Fruit fly (Drosophila melanogaster) whole organism, embryonic: Measurements from ENCODE around the gene haf.

ENCODE experiments used
- Bdp1 ChIP-seq: fragments of 200-800 bp; sonication (Bioruptor generic); optimal IDR thresholded peaks from 3 replicates; lab custom pipeline; 2016; ENCODE audit warnings: missing biosample characterization, missing genetic modification characterization
- Bgb ChIP-seq: fragments of 200-800 bp; sonication (Bioruptor generic); IDR thresholded peaks from 2 replicates; pipeline ENCODE4 v1.3.6; 2022; ENCODE audit warnings: missing biosample characterization, missing genetic modification characterization; ENCODE audit not compliant: partially characterized antibody
- BtbVII ChIP-seq: fragments of 200-800 bp; sonication (Bioruptor generic); optimal IDR thresholded peaks from 3 replicates; lab custom pipeline; 2017; ENCODE audit warnings: missing biosample characterization, mild to moderate bottlenecking, missing genetic modification characterization
- CG10979 ChIP-seq: fragments of 200-800 bp; sonication (Bioruptor generic); optimal IDR thresholded peaks from 2 replicates; lab custom pipeline; 2018; ENCODE audit warnings: missing biosample characterization, mild to moderate bottlenecking, missing genetic modification characterization, moderate library complexity
- CG11695 ChIP-seq: fragments of 200-800 bp; sonication (Bioruptor generic); IDR thresholded peaks from 3 replicates; pipeline ENCODE4 v1.3.6; 2022; ENCODE audit warnings: missing biosample characterization, missing genetic modification characterization
- CG15073 ChIP-seq: fragments of 200-800 bp; sonication (Bioruptor generic); optimal IDR thresholded peaks from 2 replicates; lab custom pipeline; 2016; ENCODE audit warnings: missing biosample characterization, missing genetic modification characterization
- CG15696 ChIP-seq: fragments of 200-800 bp; sonication (Bioruptor generic); optimal IDR thresholded peaks from 2 replicates; lab custom pipeline; 2019; ENCODE audit warnings: missing biosample characterization, mild to moderate bottlenecking, missing genetic modification characterization, moderate library complexity
- CG16779 ChIP-seq: fragments of 200-800 bp; sonication (Bioruptor generic); IDR thresholded peaks from 2 replicates; pipeline ENCODE4 v1.3.6; 2022; ENCODE audit warnings: missing biosample characterization, missing genetic modification characterization
- CG16813 ChIP-seq: fragments of 200-800 bp; sonication (Bioruptor generic); IDR thresholded peaks from 3 replicates; pipeline ENCODE4 v1.3.6; 2022; ENCODE audit warnings: missing biosample characterization, missing genetic modification characterization; ENCODE audit not compliant: partially characterized antibody
- CG17361 ChIP-seq: fragments of 200-800 bp; sonication (Bioruptor generic); IDR thresholded peaks from 3 replicates; pipeline ENCODE4 v1.3.6; 2022; ENCODE audit warnings: missing biosample characterization, missing genetic modification characterization
- CG18476 ChIP-seq: fragments of 200-800 bp; sonication (Bioruptor generic); optimal IDR thresholded peaks from 2 replicates; lab custom pipeline; 2016; ENCODE audit warnings: missing biosample characterization, mild to moderate bottlenecking, missing genetic modification characterization
- CG30431 ChIP-seq: fragments of 200-800 bp; sonication (Bioruptor generic); optimal IDR thresholded peaks from 2 replicates; lab custom pipeline; 2017; ENCODE audit warnings: missing biosample characterization, missing genetic modification characterization
- CG31224 ChIP-seq: fragments of 200-800 bp; sonication (Bioruptor generic); IDR thresholded peaks from 2 replicates; pipeline ENCODE4 v1.3.6; 2022; ENCODE audit warnings: missing biosample characterization, missing genetic modification characterization
- CG3847 ChIP-seq: fragments of 200-800 bp; sonication (Bioruptor generic); IDR thresholded peaks from 2 replicates; pipeline ENCODE4 v1.3.6; 2022; ENCODE audit warnings: missing biosample characterization, missing genetic modification characterization
- CG4617 ChIP-seq: fragments of 200-800 bp; sonication (Bioruptor generic); optimal IDR thresholded peaks from 3 replicates; lab custom pipeline; 2016; ENCODE audit warnings: missing biosample characterization, missing genetic modification characterization, borderline replicate concordance
- CG6683 ChIP-seq: fragments of 200-800 bp; sonication (Bioruptor generic); optimal IDR thresholded peaks from 2 replicates; lab custom pipeline; 2017; ENCODE audit warnings: missing biosample characterization, mild to moderate bottlenecking, missing genetic modification characterization, missing genetic modification reagents
- CG7372 ChIP-seq: fragments of 200-800 bp; sonication (Bioruptor generic); IDR thresholded peaks from 2 replicates; pipeline ENCODE4 v1.3.6; 2022; ENCODE audit warnings: missing biosample characterization, missing genetic modification characterization
- CG7839 ChIP-seq: fragments of 200-800 bp; sonication (Bioruptor generic); optimal IDR thresholded peaks from 3 replicates; lab custom pipeline; 2018; ENCODE audit warnings: missing biosample characterization, mild to moderate bottlenecking, missing genetic modification characterization, moderate library complexity
- CG7928 ChIP-seq: fragments of 200-800 bp; sonication (Bioruptor generic); optimal IDR thresholded peaks from 2 replicates; lab custom pipeline; 2017; ENCODE audit warnings: missing biosample characterization, mild to moderate bottlenecking, missing genetic modification characterization
- GATAe ChIP-seq: fragments of 200-800 bp; sonication (Bioruptor generic); conservative IDR thresholded peaks from 2 replicates; pipeline ENCODE4 v1.3.6; 2022; ENCODE audit warnings: missing biosample characterization, missing genetic modification characterization
- NfI ChIP-seq: fragments of 200-800 bp; sonication (Bioruptor generic); optimal IDR thresholded peaks from 3 replicates; lab custom pipeline; 2018; ENCODE audit warnings: missing biosample characterization, mild to moderate bottlenecking, missing genetic modification characterization, moderate library complexity
- Optix ChIP-seq: fragments of 200-800 bp; sonication (Bioruptor generic); IDR thresholded peaks from 3 replicates; pipeline ENCODE4 v1.3.6; 2022; ENCODE audit warnings: missing biosample characterization, missing genetic modification characterization
- Sox100B ChIP-seq: fragments of 200-800 bp; sonication (Bioruptor generic); optimal IDR thresholded peaks from 3 replicates; lab custom pipeline; 2018; ENCODE audit warnings: missing biosample characterization, mild to moderate bottlenecking, missing genetic modification characterization
- Taf1 ChIP-seq: fragments of 200-800 bp; sonication (Bioruptor generic); IDR thresholded peaks from 2 replicates; pipeline ENCODE4 v1.3.6; 2022; ENCODE audit warnings: missing biosample characterization, missing genetic modification characterization
- bbx ChIP-seq: fragments of 200-800 bp; sonication (Bioruptor generic); IDR thresholded peaks from 2 replicates; pipeline ENCODE4 v1.3.6; 2022; ENCODE audit warnings: missing biosample characterization, missing genetic modification characterization; ENCODE audit not compliant: partially characterized antibody
- br ChIP-seq: fragments of >200 bp; optimal IDR thresholded peaks from 2 replicates; lab custom pipeline; 2017
- chm ChIP-seq: fragments of 200-800 bp; sonication (Bioruptor generic); IDR thresholded peaks from 2 replicates; pipeline ENCODE4 v1.3.6; 2022; ENCODE audit warnings: missing biosample characterization, missing genetic modification characterization
- ci ChIP-seq: fragments of 200-800 bp; sonication (Bioruptor generic); IDR thresholded peaks from 3 replicates; pipeline ENCODE4 v1.3.6; 2022; ENCODE audit warnings: missing biosample characterization, missing genetic modification characterization
- eyg ChIP-seq: fragments of 200-800 bp; sonication (Bioruptor generic); optimal IDR thresholded peaks from 3 replicates; lab custom pipeline; 2016; ENCODE audit warnings: missing biosample characterization, missing genetic modification characterization
- fd3F ChIP-seq: fragments of 200-800 bp; sonication (Bioruptor generic); optimal IDR thresholded peaks from 2 replicates; lab custom pipeline; 2018; ENCODE audit warnings: missing biosample characterization, mild to moderate bottlenecking, missing genetic modification characterization, moderate library complexity
- fu2 ChIP-seq: fragments of 200-800 bp; sonication (Bioruptor generic); optimal IDR thresholded peaks from 2 replicates; lab custom pipeline; 2016; ENCODE audit warnings: missing biosample characterization, missing genetic modification characterization
- gfzf ChIP-seq: fragments of 200-800 bp; sonication (Bioruptor generic); optimal IDR thresholded peaks from 2 replicates; lab custom pipeline; 2016; ENCODE audit warnings: missing biosample characterization, mild to moderate bottlenecking, missing genetic modification characterization, moderate library complexity
- h ChIP-seq: fragments of >200 bp; optimal IDR thresholded peaks from 2 replicates; lab custom pipeline; 2017
- jumu ChIP-seq: fragments of 200-800 bp; sonication (Bioruptor generic); optimal IDR thresholded peaks from 3 replicates; lab custom pipeline; 2016; ENCODE audit warnings: missing biosample characterization, missing genetic modification characterization
- kah ChIP-seq: fragments of 200-800 bp; sonication (Bioruptor generic); optimal IDR thresholded peaks from 2 replicates; lab custom pipeline; 2018; ENCODE audit warnings: missing biosample characterization, mild to moderate bottlenecking, missing genetic modification characterization
- lab ChIP-seq: fragments of 200-800 bp; sonication (Bioruptor generic); optimal IDR thresholded peaks from 3 replicates; lab custom pipeline; 2017; ENCODE audit warnings: missing biosample characterization, missing genetic modification characterization, mild to moderate bottlenecking, moderate library complexity, missing genetic modification reagents
- lilli ChIP-seq: fragments of 200-800 bp; sonication (Bioruptor generic); optimal IDR thresholded peaks from 3 replicates; lab custom pipeline; 2016; ENCODE audit warnings: missing biosample characterization, missing genetic modification characterization
- lola ChIP-seq, 3 experiments: fragments of >200 bp in 2 of 3; fragments of 200-800 bp in 1 of 3; sonication (Bioruptor generic) in 1 of 3; optimal IDR thresholded peaks; 2 replicates each; lab custom pipeline; 2017 to 2019; ENCODE audit warnings: missing biosample characterization in 3 of 3, missing genetic modification characterization in 3 of 3, mild to moderate bottlenecking in 1 of 3, moderate library complexity in 1 of 3
- mld ChIP-seq: fragments of 200-800 bp; sonication (Bioruptor generic); IDR thresholded peaks from 3 replicates; pipeline ENCODE4 v1.3.6; 2022; ENCODE audit warnings: missing biosample characterization, missing genetic modification characterization; ENCODE audit not compliant: partially characterized antibody
- pho ChIP-seq: fragments of 200-800 bp; sonication (Bioruptor generic); optimal IDR thresholded peaks from 2 replicates; lab custom pipeline; 2016; ENCODE audit warnings: missing biosample characterization, missing genetic modification characterization
- phol ChIP-seq: fragments of 200-800 bp; sonication (Bioruptor generic); optimal IDR thresholded peaks from 3 replicates; lab custom pipeline; 2018; ENCODE audit warnings: missing biosample characterization, mild to moderate bottlenecking, missing genetic modification characterization, moderate library complexity
- row ChIP-seq: fragments of 200-800 bp; sonication (Bioruptor generic); IDR thresholded peaks from 3 replicates; pipeline ENCODE4 v1.3.6; 2022; ENCODE audit warnings: missing biosample characterization, missing genetic modification characterization
- schlank ChIP-seq: fragments of 200-800 bp; sonication (Bioruptor generic); optimal IDR thresholded peaks from 2 replicates; lab custom pipeline; 2018; ENCODE audit warnings: missing biosample characterization, mild to moderate bottlenecking, missing genetic modification characterization
- sd ChIP-seq: fragments of 200-800 bp; sonication (Bioruptor generic); optimal IDR thresholded peaks from 3 replicates; lab custom pipeline; 2018; ENCODE audit warnings: missing biosample characterization, mild to moderate bottlenecking, missing genetic modification characterization, moderate library complexity
- sima ChIP-seq: fragments of 200-800 bp; sonication (Bioruptor generic); optimal IDR thresholded peaks from 2 replicates; lab custom pipeline; 2016; ENCODE audit warnings: missing biosample characterization, missing genetic modification characterization
- sqz ChIP-seq: fragments of 200-800 bp; sonication (Bioruptor generic); optimal IDR thresholded peaks from 3 replicates; lab custom pipeline; 2018; ENCODE audit warnings: missing biosample characterization, mild to moderate bottlenecking, missing genetic modification characterization
- sr ChIP-seq: fragments of 200-800 bp; sonication (Bioruptor generic); IDR thresholded peaks from 3 replicates; pipeline ENCODE4 v1.3.6; 2022; ENCODE audit warnings: missing biosample characterization, missing genetic modification characterization
- tin ChIP-seq: fragments of 200-800 bp; sonication (Bioruptor generic); optimal IDR thresholded peaks from 3 replicates; lab custom pipeline; 2016; ENCODE audit warnings: missing biosample characterization, missing genetic modification characterization
- tup ChIP-seq: fragments of 200-800 bp; sonication (Bioruptor generic); optimal IDR thresholded peaks from 2 replicates; lab custom pipeline; 2016; ENCODE audit warnings: missing biosample characterization, mild to moderate bottlenecking, missing genetic modification characterization, moderate library complexity
- usp ChIP-seq: fragments of >200 bp; optimal IDR thresholded peaks from 2 replicates; lab custom pipeline; 2017; ENCODE audit warnings: missing biosample characterization, missing genetic modification characterization
- zfh2 ChIP-seq: fragments of 200-800 bp; sonication (Bioruptor generic); optimal IDR thresholded peaks from 2 replicates; lab custom pipeline; 2016; ENCODE audit warnings: missing biosample characterization, missing genetic modification characterization

haf gene

dm6 chr2L:1590167-1590566 is 35.2 kb downstream of the haf start (continued):
- peak; percentile 67 for TF ChIP-seq fu2 (GFP tag; lab: Kevin White, UChicago)
- peak; percentile 63; the same call in 1 of the 3 replicates for TF ChIP-seq Optix
- TF ChIP-seq CG18476 (GFP tag; lab: Kevin White, UChicago) = peak; percentile 67
- no peak for TF ChIP-seq mld
- peak; percentile 91 for TF ChIP-seq lab (GFP tag; lab: Kevin White, UChicago)
- TF ChIP-seq NfI (GFP tag; lab: Kevin White, UChicago) = peak; percentile 74
- TF ChIP-seq sima = peak; percentile 9
- TF ChIP-seq bbx (GFP tag; lab: Robert Waterston, UW) = no peak
- peak; percentile 29 for TF ChIP-seq sqz (GFP tag; lab: Kevin White, UChicago)
- peak; percentile 43 for TF ChIP-seq sd
- TF ChIP-seq Sox100B = peak; percentile 62
- TF ChIP-seq tup = peak; percentile 48
- no peak for TF ChIP-seq CG15073 (GFP tag; lab: Kevin White, UChicago)
- peak; percentile 63 for TF ChIP-seq Taf1
- TF ChIP-seq CG16779 (GFP tag; lab: Robert Waterston, UW) = peak; percentile 59; the same call in 1 of the 2 replicates
- no peak for TF ChIP-seq usp (GFP tag; lab: Kevin White, UChicago)
- peak; percentile 68 for TF ChIP-seq BtbVII
- peak; percentile 57 for TF ChIP-seq Bdp1 (GFP tag; lab: Kevin White, UChicago)
- peak; percentile 66 for TF ChIP-seq CG3847 (GFP tag; lab: Robert Waterston, UW)
- TF ChIP-seq CG10979 = no peak
- peak; percentile 75 for TF ChIP-seq eyg (GFP tag; lab: Kevin White, UChicago)
- TF ChIP-seq row (GFP tag; lab: Robert Waterston, UW) = peak; percentile 87
- no peak for TF ChIP-seq gfzf
- peak; percentile 77 for TF ChIP-seq pho
- no peak for TF ChIP-seq CG7928 (GFP tag; lab: Kevin White, UChicago)
- TF ChIP-seq tin = peak; percentile 82
- no peak for TF ChIP-seq Bgb (GFP tag; lab: Robert Waterston, UW)
- TF ChIP-seq CG11695 (GFP tag; lab: Robert Waterston, UW) = peak; percentile 69; the same call in 2 of the 3 replicates
- no peak for TF ChIP-seq br (lab: Kevin White, UChicago)
- TF ChIP-seq lilli (GFP tag; lab: Kevin White, UChicago) = peak; percentile 78
- no peak for TF ChIP-seq CG4617
- peak; percentile 43 for TF ChIP-seq CG30431 (GFP tag; lab: Kevin White, UChicago)
- TF ChIP-seq lola (GFP tag; optimal IDR thresholded peaks at IDR 0.05; lab: Kevin White, UChicago) = no peak
- TF ChIP-seq zfh2 (GFP tag; lab: Kevin White, UChicago) = peak; percentile 58
- peak; percentile 75 for TF ChIP-seq jumu
- TF ChIP-seq CG17361 = peak; percentile 70; the same call in 2 of the 3 replicates
- TF ChIP-seq ci (GFP tag; lab: Robert Waterston, UW) = peak; percentile 94
- peak; percentile 77 for TF ChIP-seq phol
- peak; percentile 69 for TF ChIP-seq chm
- TF ChIP-seq CG7372 (GFP tag; lab: Robert Waterston, UW) = peak; percentile 73
- TF ChIP-seq h (lab: Kevin White, UChicago) = no peak
- no peak for TF ChIP-seq GATAe (GFP tag; lab: Robert Waterston, UW)
- no peak for TF ChIP-seq CG15696 (tag; lab: Kevin White, UChicago)
- peak; percentile 44 for TF ChIP-seq kah (GFP tag; lab: Kevin White, UChicago)
- TF ChIP-seq sr = peak; percentile 54; the same call in 2 of the 3 replicates
- TF ChIP-seq CG16813 (GFP tag; lab: Robert Waterston, UW) = no peak
- peak; percentile 61 for TF ChIP-seq fd3F (GFP tag; lab: Kevin White, UChicago)
- peak; percentile 51; the same call in 1 of the 2 replicates for TF ChIP-seq CG31224
- TF ChIP-seq CG6683 (GFP tag; lab: Kevin White, UChicago) = peak; percentile 58
- TF ChIP-seq CG7839 (tag; lab: Kevin White, UChicago) = peak; percentile 87
- TF ChIP-seq schlank (tag; lab: Kevin White, UChicago) = peak; percentile 57
